Worm (Caenorhabditis elegans) whole organism, L2 larva: ENCODE results near the gene fbxb-25.

Experiments used
- ceh-82 ChIP-seq: fragments of 150-350 bp; optimal IDR thresholded peaks from 2 replicates; lab custom pipeline; 2014; ENCODE audit warnings: missing biosample characterization, missing genetic modification characterization
- mbf-1 ChIP-seq: sonication (generic microtip); optimal IDR thresholded peaks from 2 replicates; lab custom pipeline; 2017; ENCODE audit warnings: missing biosample characterization, missing genetic modification characterization

DNA sequence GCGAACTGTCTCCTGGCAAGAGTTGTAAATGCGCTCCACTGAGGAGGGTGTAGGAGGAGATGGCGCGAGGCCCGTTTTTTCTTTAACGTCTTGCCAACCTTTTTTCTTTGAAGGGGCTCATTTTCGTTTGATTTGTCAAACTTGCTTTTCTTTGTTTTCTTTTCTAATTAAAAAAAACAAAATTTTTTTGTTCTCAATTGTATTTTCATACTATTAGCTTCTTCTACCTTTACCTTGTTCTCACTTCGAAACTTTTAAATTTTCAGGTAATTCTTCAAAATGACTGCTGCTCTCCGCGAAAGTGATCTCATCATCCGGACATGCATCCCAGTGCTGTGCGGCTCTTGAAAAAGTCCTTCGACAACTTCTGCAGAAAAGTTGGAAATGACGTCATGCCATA is 26.1 kb downstream of the fbxb-25 start, which contains the start of gene fbxa-184:
- TF ChIP-seq mbf-1 = no peak
- TF ChIP-seq ceh-82 = no peak
